Worm (Caenorhabditis elegans): ENCODE data around the gene sas-5.

Gene sas-5

ce11 chrV:11580826-11581225 lies 29.7 kb upstream of the sas-5 start, which contains the start of gene srx-90:
Gene srx-90, plus strand, starts transcription at chrV:11581126.
- TF ChIP-seq mes-4 (tag; optimal IDR thresholded peaks at IDR 0.05) (no peak), tbx-9 (tag; optimal IDR thresholded peaks at IDR 0.05; ENCODE audit: borderline replicate concordance) (no peak), hlh-26 (GFP tag; conservative IDR thresholded peaks at IDR 0.05) (no peak), mel-28 (tag; optimal IDR thresholded peaks at IDR 0.05; ENCODE audit: borderline replicate concordance) (no peak), lsy-27 (tag; optimal IDR thresholded peaks at IDR 0.05; ENCODE audit: borderline replicate concordance, insufficient read depth) (no peak), mcd-1 (GFP tag; IDR thresholded peaks at IDR 0.05) (no peak), hrde-1 (tag; optimal IDR thresholded peaks at IDR 0.05; ENCODE audit: borderline replicate concordance) (no peak), xnd-1 (tag; optimal IDR thresholded peaks at IDR 0.05) (no peak), egl-18 (GFP tag; IDR thresholded peaks at IDR 0.05) (no peak)

ce11 chrV:11583212-11583611 lies 27.3 kb upstream of the sas-5 start, which contains the start of gene srx-88:
Gene srx-88, plus strand, starts transcription at chrV:11583512.
- TF ChIP-seq chd-7 (tag; optimal IDR thresholded peaks at IDR 0.05), result no peak
- no peak for TF ChIP-seq D2030.7 (GFP tag; IDR thresholded peaks at IDR 0.05)
- TF ChIP-seq snpc-4 (GFP tag; optimal IDR thresholded peaks at IDR 0.05), result no peak
- TF ChIP-seq snpc-4 (tag; optimal IDR thresholded peaks at IDR 0.05), result no peak
- TF ChIP-seq Y79H2A.3 (GFP tag; conservative IDR thresholded peaks at IDR 0.05), result no peak
- no peak for TF ChIP-seq ztf-28 (GFP tag; IDR thresholded peaks at IDR 0.05)
- no peak for TF ChIP-seq hmg-1.2 (GFP tag; IDR thresholded peaks at IDR 0.05)
- no peak for TF ChIP-seq ceh-100 (GFP tag; IDR thresholded peaks at IDR 0.05)
- TF ChIP-seq bed-2 (GFP tag; IDR thresholded peaks at IDR 0.05), result no peak

ce11 chrV:11585122-11585521 lies 25.4 kb upstream of the sas-5 start:
- TF ChIP-seq B0035.1 (tag; optimal IDR thresholded peaks at IDR 0.05), result no peak
- TF ChIP-seq ztf-25 (GFP tag; IDR thresholded peaks at IDR 0.05), result no peak
- no peak for TF ChIP-seq ceh-58 (GFP tag; IDR thresholded peaks at IDR 0.05)
- TF ChIP-seq rpc-1 (optimal IDR thresholded peaks at IDR 0.05), result no peak
- peak; percentile 11 for TF ChIP-seq rpc-1 (tag; optimal IDR thresholded peaks at IDR 0.05)
- peak; percentile 53; the same call in 1 of the 2 replicates for TF ChIP-seq ekl-4 (GFP tag; IDR thresholded peaks at IDR 0.05)
- TF ChIP-seq F57C9.4 (tag; optimal IDR thresholded peaks at IDR 0.05), result no peak
- TF ChIP-seq nhr-80 (tag; optimal IDR thresholded peaks at IDR 0.05), result no peak
- TF ChIP-seq ceh-27 (GFP tag; optimal IDR thresholded peaks at IDR 0.05), result no peak
- TF ChIP-seq zfh-2 (GFP tag; conservative IDR thresholded peaks at IDR 0.05), result no peak
- no peak for TF ChIP-seq F39B2.1 (GFP tag; IDR thresholded peaks at IDR 0.05)
- TF ChIP-seq B0019.2 (GFP tag; conservative IDR thresholded peaks at IDR 0.05), result no peak
- no peak for TF ChIP-seq repo-1 (tag; optimal IDR thresholded peaks at IDR 0.05)
- TF ChIP-seq B0261.1 (tag; optimal IDR thresholded peaks at IDR 0.05), result no peak
- no peak for TF ChIP-seq dox-1 (GFP tag; IDR thresholded peaks at IDR 0.05)
- no peak for TF ChIP-seq lin-35 (GFP tag; optimal IDR thresholded peaks at IDR 0.05)
- TF ChIP-seq lsl-1 (GFP tag; optimal IDR thresholded peaks at IDR 0.05), result peak; percentile 55
- TF ChIP-seq lsy-27 (tag; optimal IDR thresholded peaks at IDR 0.05; ENCODE audit: borderline replicate concordance, insufficient read depth), result no peak
- no peak for TF ChIP-seq Y53F4B.3 (GFP tag; IDR thresholded peaks at IDR 0.05)
- no peak for TF ChIP-seq Y79H2A.3 (GFP tag; conservative IDR thresholded peaks at IDR 0.05)
- TF ChIP-seq F49E8.2 (tag; optimal IDR thresholded peaks at IDR 0.05; ENCODE audit: insufficient read depth), result peak; percentile 56
- no peak for TF ChIP-seq egl-18 (GFP tag; IDR thresholded peaks at IDR 0.05)
- no peak for TF ChIP-seq C06A6.2 (GFP tag; conservative IDR thresholded peaks at IDR 0.05)
- TF ChIP-seq mcd-1 (GFP tag; IDR thresholded peaks at IDR 0.05), result no peak; the same call in 1 of the 2 replicates
- no peak for TF ChIP-seq madf-3 (GFP tag; IDR thresholded peaks at IDR 0.05)
- TF ChIP-seq egrh-3 (GFP tag; IDR thresholded peaks at IDR 0.05), result no peak
- TF ChIP-seq unc-130 (GFP tag; optimal IDR thresholded peaks at IDR 0.05), result no peak
- no peak for TF ChIP-seq Y53G8AR.9 (GFP tag; conservative IDR thresholded peaks at IDR 0.05)
- no peak for TF ChIP-seq madf-8 (GFP tag; conservative IDR thresholded peaks at IDR 0.05)
- no peak for TF ChIP-seq chd-7 (tag; optimal IDR thresholded peaks at IDR 0.05)
- no peak for TF ChIP-seq nfyb-1 (GFP tag; IDR thresholded peaks at IDR 0.05)
- no peak for TF ChIP-seq Y67H2A.10 (GFP tag; conservative IDR thresholded peaks at IDR 0.05)
- TF ChIP-seq snpc-4 (GFP tag; optimal IDR thresholded peaks at IDR 0.05), result peak; percentile 91
- TF ChIP-seq snpc-4 (tag; optimal IDR thresholded peaks at IDR 0.05), result peak; percentile 90 to 97 (median 93)
